Fruit fly (Drosophila melanogaster) whole organism: Measurements from ENCODE around the gene CG14327.

Source experiments
- CG8478 ChIP-seq: fragments of >200 bp; optimal IDR thresholded peaks from 2 replicates; lab custom pipeline; 2018; ENCODE audit warnings: inconsistent platforms
- Dll ChIP-seq: fragments of >200 bp; optimal IDR thresholded peaks from 2 replicates; lab custom pipeline; 2017
- EcR ChIP-seq, 2 experiments: fragments of >200 bp; optimal IDR thresholded peaks; 2 replicates each; lab custom pipeline; 2017; ENCODE audit warnings: missing biosample characterization in 2 of 2, missing genetic modification characterization in 2 of 2, missing genetic modification reagents in 2 of 2
- pan ChIP-seq: fragments of >200 bp; optimal IDR thresholded peaks from 2 replicates; lab custom pipeline; 2017

dm6 chr3R:17645239-17645638 lies 31.7 kb downstream of the CG14327 start:
- TF ChIP-seq CG8478 (lab: Kevin White, UChicago) (no peak), Dll (lab: Kevin White, UChicago) (no peak), pan (lab: Kevin White, UChicago) (no peak), EcR (GFP tag; optimal IDR thresholded peaks at IDR 0.05; lab: Kevin White, UChicago) (no peak)
